Worm (Caenorhabditis elegans): Measurements from ENCODE around the gene immt-1.

The immt-1 gene

DNA sequence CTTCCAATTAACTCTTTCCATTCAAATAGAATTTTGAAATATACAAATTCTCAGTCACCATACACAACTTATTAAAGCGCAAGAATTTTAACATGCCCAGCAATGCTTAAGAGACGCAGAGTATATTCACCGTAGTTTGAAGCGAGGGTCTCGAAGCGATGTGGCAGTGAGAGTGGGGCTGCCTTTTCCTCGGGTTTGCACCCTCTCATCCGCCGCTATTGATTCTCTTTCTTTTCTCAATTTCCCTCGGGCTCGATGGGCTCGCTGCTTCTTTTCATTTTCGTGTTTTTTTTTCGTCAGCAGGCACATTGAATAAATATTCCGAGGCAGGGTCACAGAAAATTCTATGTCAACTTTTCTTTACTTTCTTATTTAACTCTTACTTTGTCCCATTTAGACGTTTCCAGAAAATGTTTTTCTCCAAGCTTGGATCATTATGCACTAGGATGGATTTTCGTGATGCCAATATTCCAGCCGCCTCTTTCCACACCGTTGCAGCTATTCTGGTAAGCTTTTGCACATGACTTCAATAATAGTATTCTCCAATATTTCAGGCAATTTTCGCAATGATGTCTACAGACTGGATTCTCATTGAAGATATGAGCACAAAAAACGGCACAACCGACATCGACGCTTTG lies 1.7 kb upstream of the immt-1 start, which contains the start of gene T14G11.1 (continued):
- TF ChIP-seq F13H6.1 (tag; optimal IDR thresholded peaks at IDR 0.05) (no peak), ceh-19 (GFP tag; optimal IDR thresholded peaks at IDR 0.05) (peak; percentile 37), nhr-11 (tag; optimal IDR thresholded peaks at IDR 0.05) (no peak), ceh-31 (tag; optimal IDR thresholded peaks at IDR 0.05) (peak; percentile 61), pax-1 (tag; optimal IDR thresholded peaks at IDR 0.05) (peak; percentile 9), ets-4 (tag; optimal IDR thresholded peaks at IDR 0.05) (no peak), unc-42 (tag; optimal IDR thresholded peaks at IDR 0.05) (peak; percentile 70), tbx-2 (tag; optimal IDR thresholded peaks at IDR 0.05) (peak; percentile 58), unc-3 (GFP tag; conservative IDR thresholded peaks at IDR 0.05) (no peak), unc-3 (tag; optimal IDR thresholded peaks at IDR 0.05) (no peak), pros-1 (tag; optimal IDR thresholded peaks at IDR 0.05) (no peak), ttx-3 (tag; optimal IDR thresholded peaks at IDR 0.05) (no peak)

DNA sequence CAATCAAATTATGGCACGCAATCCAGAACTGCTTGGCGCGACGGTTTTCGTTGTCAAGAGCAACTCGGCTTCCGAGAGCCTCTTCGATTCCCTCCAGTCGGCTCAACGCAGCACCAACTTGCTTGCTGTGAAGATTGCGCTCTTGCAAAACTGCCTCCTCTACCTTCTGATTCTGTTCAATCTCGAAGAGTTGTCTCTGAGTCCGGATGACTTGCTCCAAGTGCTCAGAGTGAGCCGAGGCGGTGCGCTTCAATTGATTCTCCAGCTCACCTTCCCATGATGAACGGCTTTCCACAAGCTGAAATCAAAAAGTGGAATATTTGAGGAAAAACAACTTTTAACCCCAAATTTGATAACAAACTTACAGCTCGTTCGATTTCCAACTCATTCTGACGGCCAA lies 2.5 kb downstream of the immt-1 start:
- TF ChIP-seq ceh-2 (tag; optimal IDR thresholded peaks at IDR 0.05): no peak
- TF ChIP-seq unc-3 (GFP tag; conservative IDR thresholded peaks at IDR 0.05): no peak
- no peak for TF ChIP-seq unc-3 (tag; optimal IDR thresholded peaks at IDR 0.05)
- TF ChIP-seq gmeb-2 (tag; optimal IDR thresholded peaks at IDR 0.05): no peak
- no peak for TF ChIP-seq ceh-22 (tag; optimal IDR thresholded peaks at IDR 0.05)
- no peak for TF ChIP-seq F13H6.1 (tag; optimal IDR thresholded peaks at IDR 0.05)
- no peak for TF ChIP-seq K09A11.1 (tag; optimal IDR thresholded peaks at IDR 0.05; ENCODE audit: insufficient read depth)
- no peak for TF ChIP-seq K02D7.2 (tag; optimal IDR thresholded peaks at IDR 0.05)
- no peak for TF ChIP-seq zip-5 (tag; optimal IDR thresholded peaks at IDR 0.05)
- TF ChIP-seq ceh-31 (tag; optimal IDR thresholded peaks at IDR 0.05): no peak
- no peak for TF ChIP-seq unc-55 (GFP tag; optimal IDR thresholded peaks at IDR 0.05)
- no peak for TF ChIP-seq pqm-1 (tag; optimal IDR thresholded peaks at IDR 0.05)
- no peak for TF ChIP-seq pha-4 (tag; optimal IDR thresholded peaks at IDR 0.05)
- no peak for TF ChIP-seq ceh-34 (tag; optimal IDR thresholded peaks at IDR 0.05)
- no peak for TF ChIP-seq pag-3 (tag; optimal IDR thresholded peaks at IDR 0.05; ENCODE audit: borderline replicate concordance)
- TF ChIP-seq fkh-10 (GFP tag; optimal IDR thresholded peaks at IDR 0.05): no peak
- no peak for TF ChIP-seq unc-86 (tag; optimal IDR thresholded peaks at IDR 0.05)

DNA sequence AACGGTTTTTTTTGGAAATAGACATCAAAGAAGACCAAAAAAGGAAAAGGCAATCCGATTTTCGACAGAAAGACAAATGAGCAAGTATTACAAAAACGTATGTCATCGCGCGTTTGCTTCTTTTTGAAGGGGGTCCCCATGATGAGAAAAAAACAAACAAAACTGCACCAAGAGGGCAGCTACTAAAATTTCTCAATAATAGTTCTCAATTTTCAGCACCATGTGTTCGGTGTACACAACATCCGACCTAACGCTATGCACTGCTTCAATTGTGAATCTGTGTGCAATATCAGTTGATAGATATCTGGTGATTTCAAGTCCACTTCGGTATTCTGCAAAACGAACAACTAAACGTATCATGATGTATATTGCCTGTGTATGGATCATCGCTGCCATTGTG lies 12.5 kb downstream of the immt-1 start:
- no peak for TF ChIP-seq K02D7.2 (tag; optimal IDR thresholded peaks at IDR 0.05)
- TF ChIP-seq ceh-6 (GFP tag; optimal IDR thresholded peaks at IDR 0.05): no peak
- no peak for TF ChIP-seq ceh-30 (tag; optimal IDR thresholded peaks at IDR 0.05)
- no peak for TF ChIP-seq lim-6 (tag; optimal IDR thresholded peaks at IDR 0.05)
- TF ChIP-seq nfya-1 (tag; optimal IDR thresholded peaks at IDR 0.05): no peak
- no peak for TF ChIP-seq dmd-4 (tag; optimal IDR thresholded peaks at IDR 0.05; ENCODE audit: borderline replicate concordance)

DNA sequence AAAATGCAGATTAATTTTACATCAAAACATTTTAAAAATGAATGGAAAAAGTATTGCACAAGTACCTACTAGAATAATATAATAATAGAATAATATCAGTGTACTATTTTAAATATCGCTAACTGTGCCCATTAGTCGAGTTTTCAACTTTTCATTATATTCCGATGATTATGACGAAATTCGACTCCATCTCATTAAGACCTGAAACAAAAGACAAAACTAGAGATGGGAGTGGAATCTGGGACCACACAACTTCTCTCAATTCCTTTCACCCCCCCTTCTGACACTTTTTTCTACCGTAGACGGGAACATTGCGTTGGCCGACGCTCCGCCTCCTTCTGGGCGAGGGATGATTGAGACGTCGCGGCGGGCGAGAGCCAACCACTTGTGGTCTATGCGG lies 13.7 kb downstream of the immt-1 start, which contains the start of gene ser-7:
TSS of gene ser-7 (plus strand) at position 301 of the 400 bp plus-strand sequence.
- no peak for TF ChIP-seq F13H6.1 (tag; optimal IDR thresholded peaks at IDR 0.05)
- TF ChIP-seq T23F11.4 (GFP tag; optimal IDR thresholded peaks at IDR 0.05): no peak
- no peak for TF ChIP-seq elt-4 (tag; optimal IDR thresholded peaks at IDR 0.05)
- no peak for TF ChIP-seq gmeb-2 (tag; optimal IDR thresholded peaks at IDR 0.05)
- no peak for TF ChIP-seq eyg-1 (tag; optimal IDR thresholded peaks at IDR 0.05)
- no peak for TF ChIP-seq syd-9 (tag; optimal IDR thresholded peaks at IDR 0.05)
- no peak for TF ChIP-seq ceh-14 (tag; optimal IDR thresholded peaks at IDR 0.05)
- TF ChIP-seq hlh-13 (GFP tag; optimal IDR thresholded peaks at IDR 0.05): no peak
- no peak for TF ChIP-seq K02D7.2 (tag; optimal IDR thresholded peaks at IDR 0.05)
- no peak for TF ChIP-seq fax-1 (tag; optimal IDR thresholded peaks at IDR 0.05)
- no peak for TF ChIP-seq nhr-232 (tag; optimal IDR thresholded peaks at IDR 0.05)
- TF ChIP-seq pat-9 (tag; optimal IDR thresholded peaks at IDR 0.05): no peak
